Worm (Caenorhabditis elegans) whole organism, L4 larva: ENCODE measurements around the gene csn-1.

Experiments used
- D1046.2 ChIP-seq: fragments of 200-800 bp; sonication (Bioruptor generic); IDR thresholded peaks from 2 replicates; pipeline ENCODE4 v1.3.6; 2022; ENCODE audit warnings: missing genetic modification characterization, missing compliant biosample characterization
- F10B5.3 ChIP-seq: sonication (generic microtip); optimal IDR thresholded peaks from 2 replicates; lab custom pipeline; 2016; ENCODE audit warnings: mild to moderate bottlenecking, missing genetic modification characterization, missing compliant biosample characterization
- F26F4.8 ChIP-seq: fragments of 200-800 bp; sonication (Bioruptor generic); conservative IDR thresholded peaks from 2 replicates; pipeline ENCODE4 v1.3.6; 2022; ENCODE audit warnings: missing genetic modification characterization, missing compliant biosample characterization
- F37D6.2 ChIP-seq: sonication (generic microtip); optimal IDR thresholded peaks from 2 replicates; lab custom pipeline; 2016; ENCODE audit warnings: mild to moderate bottlenecking, missing genetic modification characterization, missing compliant biosample characterization
- F44E2.7 ChIP-seq: fragments of 200-800 bp; sonication (Bioruptor generic); IDR thresholded peaks from 2 replicates; pipeline ENCODE4 v2.1.2; 2022; ENCODE audit warnings: missing genetic modification characterization, missing compliant biosample characterization
- F49E8.2 ChIP-seq: sonication (generic microtip); optimal IDR thresholded peaks from 2 replicates; lab custom pipeline; 2016; ENCODE audit warnings: missing compliant biosample characterization, mild to moderate bottlenecking, missing genetic modification characterization, borderline replicate concordance
- R02D3.7 ChIP-seq: fragments of 150-350 bp; sonication (generic microtip); optimal IDR thresholded peaks from 3 replicates; lab custom pipeline; 2014; ENCODE audit warnings: missing biosample characterization, missing genetic modification characterization
- Y48G9A.11 ChIP-seq: fragments of 200-800 bp; sonication (Bioruptor generic); IDR thresholded peaks from 2 replicates; pipeline ENCODE4 v1.3.6; 2022; ENCODE audit warnings: missing genetic modification reagents, missing genetic modification characterization, missing compliant biosample characterization
- Y75B8A.6 ChIP-seq: fragments of 200-800 bp; sonication (Bioruptor generic); IDR thresholded peaks from 2 replicates; pipeline ENCODE4 v1.3.6; 2022; ENCODE audit warnings: missing genetic modification reagents, missing genetic modification characterization, missing compliant biosample characterization
- ZK337.2 ChIP-seq: fragments of 200-800 bp; sonication (Bioruptor generic); IDR thresholded peaks from 2 replicates; pipeline ENCODE4 v1.3.6; 2022; ENCODE audit warnings: missing genetic modification reagents, missing genetic modification characterization, missing compliant biosample characterization
- ZK546.5 ChIP-seq, 2 experiments: sonication (generic microtip); optimal IDR thresholded peaks; 2 replicates each; lab custom pipeline; 2017; ENCODE audit warnings: missing biosample characterization in 2 of 2, missing genetic modification characterization in 2 of 2
- ama-1 ChIP-seq: fragments of 150-350 bp; optimal IDR thresholded peaks from 2 replicates; lab custom pipeline; 2014; ENCODE audit warnings: inconsistent platforms, mixed read lengths
- ceh-28 ChIP-seq: fragments of 150-350 bp; optimal IDR thresholded peaks from 2 replicates; lab custom pipeline; 2014; ENCODE audit warnings: missing biosample characterization, missing genetic modification reagents, missing genetic modification characterization
- ceh-32 ChIP-seq: sonication (generic microtip); optimal IDR thresholded peaks from 2 replicates; lab custom pipeline; 2016; ENCODE audit warnings: mild to moderate bottlenecking, missing genetic modification characterization, missing compliant biosample characterization; ENCODE audit not compliant: poor library complexity
- ceh-44 ChIP-seq: fragments of 200-800 bp; sonication (Bioruptor generic); IDR thresholded peaks from 2 replicates; pipeline ENCODE4 v1.3.6; 2022; ENCODE audit warnings: missing genetic modification reagents, missing genetic modification characterization, missing compliant biosample characterization
- ceh-82 ChIP-seq: sonication (generic microtip); optimal IDR thresholded peaks from 2 replicates; lab custom pipeline; 2017; ENCODE audit warnings: missing biosample characterization, missing genetic modification characterization
- ces-1 ChIP-seq: fragments of 150-350 bp; sonication (generic microtip); optimal IDR thresholded peaks from 4 replicates; lab custom pipeline; 2014; ENCODE audit warnings: missing biosample characterization, missing genetic modification reagents, missing genetic modification characterization
- cey-2 ChIP-seq: sonication (generic microtip); optimal IDR thresholded peaks from 3 replicates; lab custom pipeline; 2017; ENCODE audit warnings: missing genetic modification characterization, mild to moderate bottlenecking, missing compliant biosample characterization, antibody characterized with exemption, borderline replicate concordance; ENCODE audit not compliant: insufficient read depth
- ctbp-1 ChIP-seq: fragments of 200-800 bp; sonication (Bioruptor generic); IDR thresholded peaks from 2 replicates; pipeline ENCODE4 v1.3.6; 2022; ENCODE audit warnings: missing genetic modification reagents, missing genetic modification characterization, missing compliant biosample characterization
- daf-12 ChIP-seq: fragments of 150-350 bp; optimal IDR thresholded peaks from 2 replicates; lab custom pipeline; 2014; ENCODE audit warnings: missing biosample characterization, missing genetic modification reagents, missing genetic modification characterization
- daf-19 ChIP-seq: fragments of 200-800 bp; sonication (Bioruptor generic); conservative IDR thresholded peaks from 2 replicates; pipeline ENCODE4 v1.3.6; 2022; ENCODE audit warnings: missing genetic modification characterization, missing compliant biosample characterization
- dmd-9 ChIP-seq: fragments of 200-800 bp; sonication (Bioruptor generic); IDR thresholded peaks from 2 replicates; pipeline ENCODE4 v1.3.6; 2022; ENCODE audit warnings: missing genetic modification reagents, missing genetic modification characterization, missing compliant biosample characterization
- dpl-1 ChIP-seq: fragments of 150-350 bp; optimal IDR thresholded peaks from 2 replicates; lab custom pipeline; 2014; ENCODE audit warnings: missing biosample characterization, missing genetic modification reagents, missing genetic modification characterization
- dve-1 ChIP-seq: sonication (generic microtip); optimal IDR thresholded peaks from 2 replicates; lab custom pipeline; 2017; ENCODE audit warnings: antibody characterized with exemption, mild to moderate bottlenecking, missing genetic modification characterization, missing compliant biosample characterization; ENCODE audit not compliant: insufficient read depth
- fkh-10 ChIP-seq: fragments of 150-350 bp; optimal IDR thresholded peaks from 2 replicates; lab custom pipeline; 2014; ENCODE audit warnings: missing biosample characterization, missing genetic modification reagents, missing genetic modification characterization
- fos-1 ChIP-seq: fragments of 150-350 bp; optimal IDR thresholded peaks from 2 replicates; lab custom pipeline; 2014; ENCODE audit warnings: missing biosample characterization, missing genetic modification characterization
- hlh-11 ChIP-seq: fragments of 200-800 bp; sonication (Bioruptor generic); optimal IDR thresholded peaks from 2 replicates; lab custom pipeline; 2018; ENCODE audit warnings: mild to moderate bottlenecking, missing genetic modification characterization, missing compliant biosample characterization
- hlh-30 ChIP-seq: sonication (generic microtip); optimal IDR thresholded peaks from 2 replicates; lab custom pipeline; 2017; ENCODE audit warnings: antibody characterized with exemption, mild to moderate bottlenecking, missing genetic modification characterization, missing compliant biosample characterization; ENCODE audit not compliant: insufficient read depth
- jun-1 ChIP-seq: fragments of 150-350 bp; optimal IDR thresholded peaks from 2 replicates; lab custom pipeline; 2014; ENCODE audit warnings: missing biosample characterization, missing genetic modification reagents, missing genetic modification characterization
- lin-1 ChIP-seq: fragments of 200-800 bp; sonication (Bioruptor generic); IDR thresholded peaks from 2 replicates; pipeline ENCODE4 v1.3.6; 2022; ENCODE audit warnings: missing genetic modification reagents, missing genetic modification characterization, missing compliant biosample characterization
- lin-13 ChIP-seq: fragments of 150-350 bp; optimal IDR thresholded peaks from 2 replicates; lab custom pipeline; 2014; ENCODE audit warnings: missing biosample characterization, missing genetic modification reagents, missing genetic modification characterization
- lin-39 ChIP-seq: fragments of 150-350 bp; optimal IDR thresholded peaks from 2 replicates; lab custom pipeline; 2014; ENCODE audit warnings: missing biosample characterization, missing genetic modification reagents, missing genetic modification characterization
- lsy-2 ChIP-seq, 2 experiments: fragments of 150-350 bp in 1 of 2; sonication (generic microtip) in 1 of 2; optimal IDR thresholded peaks; 2 replicates each; lab custom pipeline; 2014 to 2017; ENCODE audit warnings: missing biosample characterization in 2 of 2, missing genetic modification characterization in 2 of 2
- madf-5 ChIP-seq, 2 experiments: fragments of 200-800 bp; sonication (Bioruptor generic); IDR thresholded peaks; 2 replicates each; pipeline ENCODE4 v1.3.6; 2022; ENCODE audit warnings: missing compliant biosample characterization in 2 of 2, missing genetic modification characterization in 2 of 2
- mxl-3 ChIP-seq: fragments of 200-800 bp; sonication (Bioruptor generic); optimal IDR thresholded peaks from 2 replicates; lab custom pipeline; 2018; ENCODE audit warnings: mild to moderate bottlenecking, missing genetic modification characterization, missing compliant biosample characterization
- nhr-10 ChIP-seq: fragments of 150-350 bp; optimal IDR thresholded peaks from 2 replicates; lab custom pipeline; 2014; ENCODE audit warnings: missing biosample characterization, missing genetic modification characterization
- nhr-102 ChIP-seq: sonication (generic microtip); optimal IDR thresholded peaks from 2 replicates; lab custom pipeline; 2016; ENCODE audit warnings: mild to moderate bottlenecking, missing genetic modification characterization, moderate library complexity, missing compliant biosample characterization
- nhr-11 ChIP-seq: fragments of 150-350 bp; optimal IDR thresholded peaks from 2 replicates; lab custom pipeline; 2014; ENCODE audit warnings: missing biosample characterization, missing genetic modification characterization
- nhr-237 ChIP-seq: sonication (generic microtip); optimal IDR thresholded peaks from 2 replicates; lab custom pipeline; 2017; ENCODE audit warnings: missing biosample characterization, missing genetic modification characterization
- nhr-25 ChIP-seq: sonication (generic microtip); optimal IDR thresholded peaks from 2 replicates; lab custom pipeline; 2017; ENCODE audit warnings: missing genetic modification characterization, mild to moderate bottlenecking, missing compliant biosample characterization, antibody characterized with exemption, moderate library complexity, borderline replicate concordance; ENCODE audit not compliant: insufficient read depth
- nhr-28 ChIP-seq: fragments of 150-350 bp; optimal IDR thresholded peaks from 2 replicates; lab custom pipeline; 2014; ENCODE audit warnings: missing biosample characterization, missing genetic modification characterization
- nhr-48 ChIP-seq: sonication (generic microtip); optimal IDR thresholded peaks from 2 replicates; lab custom pipeline; 2016; ENCODE audit warnings: mild to moderate bottlenecking, missing genetic modification characterization, missing compliant biosample characterization
- nhr-77 ChIP-seq: fragments of 150-350 bp; optimal IDR thresholded peaks from 2 replicates; lab custom pipeline; 2014; ENCODE audit warnings: missing biosample characterization, missing genetic modification characterization
- pqm-1 ChIP-seq: sonication (generic microtip); optimal IDR thresholded peaks from 2 replicates; lab custom pipeline; 2017; ENCODE audit warnings: missing biosample characterization, missing genetic modification characterization
- rbr-2 ChIP-seq: sonication (generic microtip); optimal IDR thresholded peaks from 2 replicates; lab custom pipeline; 2016; ENCODE audit warnings: missing genotype, missing genetic modification characterization, missing compliant biosample characterization
- saeg-2 ChIP-seq: fragments of 200-800 bp; sonication (Bioruptor generic); IDR thresholded peaks from 2 replicates; pipeline ENCODE4 v1.3.6; 2022; ENCODE audit warnings: missing genetic modification reagents, missing genetic modification characterization, missing compliant biosample characterization
- snpc-1.2 ChIP-seq: fragments of 200-800 bp; sonication (Bioruptor generic); IDR thresholded peaks from 2 replicates; pipeline ENCODE4 v1.3.6; 2022; ENCODE audit warnings: missing genetic modification reagents, missing genetic modification characterization, missing compliant biosample characterization
- spr-1 ChIP-seq: sonication (generic microtip); optimal IDR thresholded peaks from 2 replicates; lab custom pipeline; 2016; ENCODE audit warnings: mild to moderate bottlenecking, missing genetic modification characterization, missing compliant biosample characterization
- tag-97 ChIP-seq: fragments of 200-800 bp; sonication (Bioruptor generic); IDR thresholded peaks from 2 replicates; pipeline ENCODE4 v1.3.6; 2022; ENCODE audit warnings: missing genetic modification characterization, missing compliant biosample characterization
- unc-130 ChIP-seq: sonication (generic microtip); optimal IDR thresholded peaks from 2 replicates; lab custom pipeline; 2016; ENCODE audit warnings: missing genetic modification reagents, missing genetic modification characterization, missing compliant biosample characterization
- zfp-2 ChIP-seq: sonication (generic microtip); optimal IDR thresholded peaks from 2 replicates; lab custom pipeline; 2016; ENCODE audit warnings: mild to moderate bottlenecking, missing genetic modification characterization, missing compliant biosample characterization
- zip-2 ChIP-seq: fragments of 150-350 bp; optimal IDR thresholded peaks from 2 replicates; lab custom pipeline; 2014; ENCODE audit warnings: missing biosample characterization, missing genetic modification characterization

csn-1 gene

DNA sequence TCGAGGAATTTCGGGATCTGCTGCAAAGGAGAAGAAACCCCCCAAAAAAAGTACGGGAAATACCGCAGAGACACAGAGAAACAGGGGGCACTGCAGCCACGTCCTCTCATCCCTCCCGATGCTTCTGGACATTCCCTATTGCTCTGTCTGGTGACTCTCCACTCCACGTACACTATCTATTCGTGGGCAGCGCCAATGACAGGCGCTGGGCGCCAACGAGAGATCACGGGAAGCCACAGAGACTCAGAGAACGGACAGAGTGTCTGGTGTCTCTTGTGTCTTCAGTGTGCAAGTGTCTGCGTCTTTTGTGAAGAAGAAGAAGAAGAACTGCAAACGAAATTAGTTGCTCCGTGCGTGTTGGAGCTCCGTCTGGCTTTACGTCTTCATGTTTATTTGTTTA is 12.6 kb downstream of the csn-1 start (continued):
- TF ChIP-seq F37D6.2 (tag; lab: Kevin White, UChicago), result peak; percentile 52
- peak; percentile 96 for TF ChIP-seq hlh-30 (tag; lab: Kevin White, UChicago)
- no peak for TF ChIP-seq ama-1 (lab: Kevin White, UChicago)
- TF ChIP-seq lin-39 (tag; lab: Kevin White, UChicago), result no peak
- peak; percentile 81 to 85 for TF ChIP-seq lsy-2 (tag; optimal IDR thresholded peaks at IDR 0.05; lab: Kevin White, UChicago)
- peak; percentile 84 for TF ChIP-seq lin-1
- TF ChIP-seq dmd-9, result 0 out of 2 replicates have a peak, but pooled peaks have one; percentile 47
- TF ChIP-seq Y48G9A.11 (GFP tag; lab: Robert Waterston, UW), result no peak
- TF ChIP-seq fkh-10 (GFP tag; lab: Kevin White, UChicago), result peak; percentile 80
- no peak for TF ChIP-seq Y75B8A.6 (GFP tag; lab: Robert Waterston, UW)
- no peak for TF ChIP-seq F10B5.3 (tag; lab: Kevin White, UChicago)
- peak; percentile 88 for TF ChIP-seq nhr-11 (tag; lab: Kevin White, UChicago)
- no peak for TF ChIP-seq ZK546.5 (tag; optimal IDR thresholded peaks at IDR 0.05; lab: Kevin White, UChicago)
- 0 out of 2 replicates have a peak, but pooled peaks have one; percentile 49 for TF ChIP-seq ceh-44 (GFP tag; lab: Robert Waterston, UW)
- TF ChIP-seq dpl-1 (GFP tag; lab: Kevin White, UChicago), result peak; percentile 66
- no peak for TF ChIP-seq saeg-2 (GFP tag; lab: Robert Waterston, UW)
- peak; percentile 41 for TF ChIP-seq zfp-2
- peak; percentile 42 for TF ChIP-seq nhr-77 (tag; lab: Kevin White, UChicago)
- TF ChIP-seq F44E2.7, result no peak
- TF ChIP-seq madf-5 (GFP tag; IDR thresholded peaks at IDR 0.05; lab: Robert Waterston, UW), result no peak
- TF ChIP-seq fos-1 (tag; lab: Kevin White, UChicago), result no peak
- TF ChIP-seq nhr-28 (tag; lab: Kevin White, UChicago), result peak; percentile 79
- TF ChIP-seq F49E8.2 (tag; lab: Kevin White, UChicago), result no peak
- TF ChIP-seq nhr-25 (tag; lab: Kevin White, UChicago), result peak; percentile 39
- no peak for TF ChIP-seq D1046.2 (GFP tag; lab: Robert Waterston, UW)
- TF ChIP-seq R02D3.7 (tag; lab: Kevin White, UChicago), result no peak
- TF ChIP-seq tag-97 (GFP tag; lab: Robert Waterston, UW), result no peak
- TF ChIP-seq hlh-11 (tag; lab: Kevin White, UChicago), result peak; percentile 92
- peak; percentile 15 for TF ChIP-seq pqm-1 (tag; lab: Kevin White, UChicago)
- TF ChIP-seq ctbp-1 (GFP tag; lab: Robert Waterston, UW), result peak; percentile 82
- TF ChIP-seq mxl-3 (GFP tag; lab: Kevin White, UChicago), result peak; percentile 85
- no peak for TF ChIP-seq daf-12 (tag; lab: Kevin White, UChicago)
- TF ChIP-seq nhr-48 (tag; lab: Kevin White, UChicago), result peak; percentile 77
- no peak; the same call in 1 of the 2 replicates for TF ChIP-seq snpc-1.2
- TF ChIP-seq jun-1 (tag; lab: Kevin White, UChicago), result peak; percentile 42
- TF ChIP-seq zip-2 (tag; lab: Kevin White, UChicago), result no peak
- TF ChIP-seq dve-1 (tag; lab: Kevin White, UChicago), result peak; percentile 89
- no peak for TF ChIP-seq F26F4.8 (GFP tag; lab: Robert Waterston, UW)
- TF ChIP-seq ceh-82, result no peak
- no peak for TF ChIP-seq unc-130 (GFP tag; lab: Kevin White, UChicago)
- TF ChIP-seq nhr-10 (tag; lab: Kevin White, UChicago), result peak; percentile 42
- TF ChIP-seq ces-1 (GFP tag; lab: Kevin White, UChicago), result peak; percentile 56
- peak; percentile 73 for TF ChIP-seq spr-1 (tag; lab: Kevin White, UChicago)
- no peak for TF ChIP-seq cey-2
- no peak for TF ChIP-seq nhr-237 (tag; lab: Kevin White, UChicago)
- TF ChIP-seq ceh-28 (tag; lab: Kevin White, UChicago), result no peak
- peak; percentile 67 for TF ChIP-seq nhr-102 (tag; lab: Kevin White, UChicago)
- TF ChIP-seq daf-19 (GFP tag; lab: Robert Waterston, UW), result no peak
- TF ChIP-seq ZK337.2 (GFP tag; lab: Robert Waterston, UW), result no peak
- TF ChIP-seq rbr-2 (tag; lab: Kevin White, UChicago), result peak; percentile 87
- peak; percentile 53 for TF ChIP-seq lin-13
- no peak for TF ChIP-seq ceh-32 (tag; lab: Kevin White, UChicago)
